Worm (Caenorhabditis elegans): Measurements from ENCODE around the gene ttr-22.

ce11 chrV:12196659-12197058, 44.6 kb upstream of the ttr-22 start:
- TF ChIP-seq ceh-36 (tag; optimal IDR thresholded peaks at IDR 0.05) = no peak
- no peak for TF ChIP-seq ets-7 (tag; optimal IDR thresholded peaks at IDR 0.05)
- TF ChIP-seq aly-1 (tag; optimal IDR thresholded peaks at IDR 0.05) = no peak
- TF ChIP-seq hmg-4 (GFP tag; optimal IDR thresholded peaks at IDR 0.05) = no peak
- no peak for TF ChIP-seq scrt-1 (GFP tag; IDR thresholded peaks at IDR 0.05)
- TF ChIP-seq hmbx-1 (tag; optimal IDR thresholded peaks at IDR 0.05) = no peak

All from whole organism, early embryonic.